Worm (Caenorhabditis elegans): ENCODE measurements around the gene K03A1.4.

ce11 chrX:7322323-7322722, 23.8 kb upstream of the K03A1.4 start, which contains the start of gene T08A9.13:
- no peak for TF ChIP-seq lin-39 (tag; optimal IDR thresholded peaks at IDR 0.05)
- TF ChIP-seq nhr-237 (tag; optimal IDR thresholded peaks at IDR 0.05) = no peak
- TF ChIP-seq nhr-12 (tag; optimal IDR thresholded peaks at IDR 0.05) = no peak
- TF ChIP-seq nhr-11 (tag; optimal IDR thresholded peaks at IDR 0.05) = no peak
- no peak for TF ChIP-seq ama-1 (optimal IDR thresholded peaks at IDR 0.05)
- TF ChIP-seq ztf-11 (tag; optimal IDR thresholded peaks at IDR 0.05) = no peak
- no peak for TF ChIP-seq elt-1 (tag; optimal IDR thresholded peaks at IDR 0.05)
- no peak for TF ChIP-seq fos-1 (tag; optimal IDR thresholded peaks at IDR 0.05)
- no peak for TF ChIP-seq unc-62 (GFP tag; optimal IDR thresholded peaks at IDR 0.05)
- TF ChIP-seq nhr-25 (tag; optimal IDR thresholded peaks at IDR 0.05) = no peak
- no peak for TF ChIP-seq ztf-4 (tag; optimal IDR thresholded peaks at IDR 0.05)
- TF ChIP-seq aly-2 (tag; optimal IDR thresholded peaks at IDR 0.05) = no peak
